Fruit fly (Drosophila melanogaster): ENCODE results near the gene CG3984.
A peak's percentile ranks its signal among the peaks of the same experiment; 100 is the strongest.

The CG3984 gene

DNA sequence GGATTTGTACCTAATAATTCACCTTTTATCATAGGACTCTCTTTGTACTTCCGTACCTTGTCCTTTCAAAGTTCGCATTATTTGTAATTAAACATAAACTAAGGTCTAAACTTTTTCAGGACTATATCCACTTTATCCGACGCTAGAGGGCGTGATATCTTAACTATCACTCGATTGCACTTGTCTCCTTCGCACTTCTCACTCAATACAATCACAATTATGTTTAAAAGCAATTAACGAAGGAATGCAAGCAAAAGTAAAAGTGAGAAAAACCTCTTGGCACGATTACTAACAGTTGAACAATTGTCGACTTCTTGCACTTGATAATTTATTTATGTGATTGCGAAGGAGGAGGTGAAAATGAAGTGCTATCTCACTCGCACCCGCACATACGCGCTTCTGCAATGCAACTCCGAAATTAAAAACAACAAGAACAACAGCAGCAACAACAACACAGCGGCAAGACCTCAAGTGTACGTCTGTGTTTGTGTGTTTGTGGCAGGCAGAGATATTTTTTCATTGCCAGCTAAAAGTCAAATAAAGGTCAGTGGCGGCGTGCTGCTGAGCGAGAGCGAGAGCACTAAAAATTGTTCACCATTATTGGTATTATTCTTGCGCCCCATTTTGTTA is 9.6 kb downstream of the CG3984 start:
- TF ChIP-seq noc (tag; optimal IDR thresholded peaks at IDR 0.05) = no peak

DNA sequence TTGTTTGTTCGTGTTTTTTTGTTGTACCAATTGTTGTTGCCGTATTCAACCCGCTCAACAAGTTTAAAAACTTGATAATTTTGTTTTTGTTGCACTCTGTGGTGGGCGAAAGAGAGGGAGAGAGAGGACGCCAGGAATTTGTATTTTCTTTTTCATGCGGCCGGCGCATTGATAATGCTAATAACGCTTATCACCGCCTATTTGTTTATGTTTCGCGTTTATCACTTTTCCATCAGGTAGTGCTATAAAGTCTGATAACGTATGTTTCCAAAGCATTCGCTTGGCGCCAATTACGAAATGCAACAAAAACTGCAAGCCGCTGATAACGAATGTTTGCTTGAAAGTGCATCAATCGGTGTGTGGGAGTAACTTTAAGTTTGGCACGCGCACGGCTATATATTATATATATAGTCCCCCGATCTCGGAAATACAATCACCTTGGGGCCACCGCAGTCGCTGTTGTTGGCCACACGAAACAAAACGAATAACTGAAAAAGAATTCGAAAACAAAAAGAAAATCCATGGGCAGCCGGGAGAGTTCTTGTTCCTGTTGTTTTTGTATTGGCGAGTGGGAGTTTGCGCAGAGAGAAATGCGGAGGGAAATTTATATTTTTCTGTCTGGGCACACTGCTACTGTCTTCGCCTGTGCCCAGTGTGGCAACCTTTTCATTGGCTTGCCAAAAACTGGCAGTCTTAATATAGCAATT is 10.2 kb downstream of the CG3984 start, which contains the start of gene Glys:
Gene Glys, minus strand, starts transcription at position 494 of the 707 bp plus-strand sequence.
- peak; percentile 42 for TF ChIP-seq noc (tag; optimal IDR thresholded peaks at IDR 0.05)

DNA sequence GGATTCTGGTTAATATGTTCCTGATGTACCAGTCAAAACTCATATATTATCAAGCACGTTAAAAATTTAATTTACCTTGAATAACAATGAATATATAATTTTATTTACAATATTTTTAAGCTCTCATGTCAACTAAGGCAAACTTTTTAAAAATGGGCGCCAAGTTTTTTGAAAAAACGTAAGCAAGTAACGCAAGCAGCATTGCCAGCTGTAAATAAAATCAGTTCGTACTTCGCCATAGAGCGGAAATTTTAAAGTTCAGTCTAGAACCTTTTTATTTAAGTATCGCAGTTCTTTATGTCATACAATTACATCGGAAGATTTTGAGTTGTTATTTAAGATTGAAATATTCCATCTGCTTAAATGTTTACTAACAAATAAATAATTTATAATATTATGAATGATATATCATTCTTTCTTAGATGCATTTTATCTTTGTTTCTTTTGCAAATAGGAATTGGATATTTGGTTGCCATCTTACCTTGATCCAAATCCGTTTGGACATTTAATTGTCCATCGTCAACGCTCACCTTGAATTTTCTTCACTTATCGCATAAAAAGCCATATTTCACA is 11.0 kb downstream of the CG3984 start:
- no peak for TF ChIP-seq noc (tag; optimal IDR thresholded peaks at IDR 0.05)

DNA sequence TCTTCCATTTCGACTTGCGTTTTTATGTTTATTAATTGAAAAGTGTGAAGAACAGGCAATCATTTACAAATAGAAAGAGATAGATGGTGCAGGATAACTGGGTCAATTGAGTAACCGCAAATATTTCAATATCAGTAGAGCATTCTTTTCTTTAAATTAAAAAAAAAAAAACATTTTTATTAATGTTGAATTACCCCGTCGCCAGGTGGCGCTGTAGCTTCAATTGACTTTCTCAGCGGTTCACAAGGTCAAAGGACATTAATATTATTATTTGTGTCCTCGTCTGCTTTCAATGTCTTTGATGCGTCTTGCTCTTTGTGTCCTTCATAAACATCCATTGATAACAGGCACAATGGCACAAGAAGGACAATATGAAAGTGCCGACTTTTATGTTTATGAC is 11.6 kb downstream of the CG3984 start:
- no peak for TF ChIP-seq noc (tag; optimal IDR thresholded peaks at IDR 0.05)

DNA sequence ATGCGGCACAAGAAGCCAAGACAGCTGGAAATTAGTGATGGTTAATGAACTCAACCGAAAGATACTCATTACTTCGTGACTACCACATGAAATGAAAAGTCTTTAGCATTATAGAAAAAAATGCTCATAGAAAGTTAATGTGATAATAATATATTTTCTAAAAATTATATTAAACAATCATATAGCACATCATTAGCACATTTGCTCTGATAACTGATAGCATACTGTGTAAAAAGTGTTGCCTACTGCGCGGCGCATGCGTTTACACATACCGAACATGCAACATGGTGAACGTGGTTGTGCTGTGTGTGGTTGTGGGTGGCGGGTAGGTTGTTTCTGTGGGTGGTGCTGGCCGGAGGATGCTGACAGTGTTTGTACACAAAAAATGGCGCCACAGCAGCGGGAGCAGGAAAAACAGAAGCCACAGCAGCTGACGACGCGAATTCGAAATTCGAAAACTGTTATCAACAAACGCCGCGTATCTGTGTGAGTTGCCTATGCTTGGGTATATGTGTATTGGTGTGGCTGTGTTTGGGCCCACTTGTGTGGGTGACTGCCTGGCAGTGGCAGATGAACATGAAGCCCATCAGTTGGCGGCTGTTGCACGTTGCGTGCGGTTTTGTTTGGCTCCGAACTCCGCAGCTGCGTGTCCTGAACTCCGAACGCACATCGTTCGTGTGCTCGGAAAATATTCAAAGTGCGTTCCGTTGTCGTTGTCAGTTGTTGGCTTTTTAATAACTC is 13.0 kb downstream of the CG3984 start, which contains the start of gene Gyc88E:
Gene Gyc88E, plus strand, starts transcription at position 604 of the 741 bp plus-strand sequence.
- TF ChIP-seq noc (tag; optimal IDR thresholded peaks at IDR 0.05) = no peak

DNA sequence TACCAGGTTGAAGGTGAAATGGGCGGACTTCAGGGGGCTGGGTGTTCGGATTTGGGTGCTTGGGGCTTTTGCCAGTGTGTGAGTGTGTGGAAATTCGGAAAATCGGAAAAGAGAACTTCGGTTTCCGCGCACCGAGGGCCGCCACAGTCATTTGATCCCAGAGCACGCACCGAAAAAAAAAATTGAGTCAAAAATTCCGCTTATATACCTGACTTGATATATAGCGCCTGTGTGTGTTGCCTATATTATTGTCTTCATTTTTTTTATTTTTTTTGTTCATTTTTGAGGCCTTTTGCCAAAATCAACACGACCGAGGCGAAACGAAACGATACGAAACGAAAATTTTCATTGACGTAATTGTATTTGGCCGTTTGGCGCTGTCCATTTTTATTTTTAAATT is 40.3 kb downstream of the CG3984 start:
- TF ChIP-seq noc (tag; optimal IDR thresholded peaks at IDR 0.05) = no peak

DNA sequence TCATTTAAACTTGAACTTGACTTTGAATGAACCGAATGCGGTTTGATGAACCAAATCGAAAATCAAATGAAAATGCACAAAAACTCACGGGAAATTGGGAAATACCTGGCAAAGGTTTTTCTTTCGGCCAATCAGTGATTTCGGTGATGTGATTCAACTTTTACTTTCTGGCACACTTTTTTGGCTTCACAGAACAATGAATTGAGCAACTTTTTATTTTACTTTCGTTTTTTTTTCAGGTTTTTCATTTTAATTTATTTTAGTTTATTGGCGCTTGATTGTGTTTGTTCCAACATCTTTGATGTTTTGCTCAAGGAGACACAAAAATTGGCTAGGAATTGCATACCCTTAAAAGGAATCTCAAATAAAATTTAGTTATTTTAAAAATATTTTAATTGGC is 44.5 kb downstream of the CG3984 start, which contains the start of gene Mf:
Gene Mf, minus strand, starts transcription at position 44 of the 400 bp plus-strand sequence.
- no peak for TF ChIP-seq noc (tag; optimal IDR thresholded peaks at IDR 0.05)

Data from whole organism, larva.